Fruit fly (Drosophila melanogaster): ENCODE data around the gene CG5126.
A peak's percentile ranks its signal among the peaks of the same experiment; 100 is the strongest.

CG5126 gene

DNA sequence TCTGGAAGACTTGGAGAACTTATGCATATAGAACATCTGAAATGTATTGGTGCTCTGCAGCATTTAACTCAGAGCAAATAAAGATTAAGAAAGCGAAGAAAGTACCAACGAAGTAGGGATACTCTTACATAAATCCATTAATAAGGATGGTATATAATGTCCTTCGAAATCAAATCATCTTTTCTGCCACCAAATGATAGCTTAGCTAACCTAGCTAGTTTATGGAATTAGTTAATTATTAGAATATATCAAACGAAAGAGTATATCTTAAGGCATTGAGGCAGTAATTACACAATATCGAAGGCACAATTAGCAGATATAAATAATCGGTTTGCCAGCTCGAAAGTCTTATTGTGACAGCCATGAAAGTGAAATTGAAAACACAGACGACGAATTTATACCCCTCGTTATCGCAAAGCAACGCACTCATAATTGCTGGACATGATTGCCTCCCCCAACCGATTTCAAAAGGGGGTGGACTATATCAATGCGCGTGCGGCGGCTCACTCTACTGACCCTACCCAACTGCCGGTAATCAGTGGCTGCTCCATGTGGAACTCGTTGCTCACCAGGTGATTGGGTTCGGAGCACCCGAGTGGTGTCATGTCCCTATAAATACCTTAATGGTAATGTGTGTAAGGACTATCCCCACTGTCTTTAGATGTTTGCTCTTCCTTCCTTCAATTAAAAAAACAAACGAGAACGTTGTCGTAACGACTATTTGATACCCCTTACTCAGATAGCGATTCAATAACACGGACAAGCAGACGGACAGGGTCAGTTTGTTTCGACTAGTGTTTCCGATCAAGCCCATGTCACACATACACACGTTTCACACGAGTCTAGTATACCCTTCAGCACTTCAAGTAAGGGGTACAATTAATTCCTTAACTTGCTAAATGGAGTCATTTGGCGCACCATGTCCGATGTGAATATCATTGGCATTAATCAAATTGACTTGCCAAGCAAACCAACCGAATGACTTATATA lies 39.2 kb downstream of the CG5126 start (continued):
- TF ChIP-seq CG13775 (GFP tag; optimal IDR thresholded peaks at IDR 0.05) (no peak), ken (GFP tag; IDR thresholded peaks at IDR 0.05) (peak; percentile 62; the same call in 1 of the 3 replicates), Mes4 (GFP tag; optimal IDR thresholded peaks at IDR 0.05) (peak; percentile 21), YL-1 (GFP tag; optimal IDR thresholded peaks at IDR 0.05) (no peak), cato (GFP tag; optimal IDR thresholded peaks at IDR 0.05; ENCODE audit: borderline replicate concordance) (no peak), CG9876 (GFP tag; optimal IDR thresholded peaks at IDR 0.05) (no peak), CG12104 (GFP tag; optimal IDR thresholded peaks at IDR 0.05) (no peak), CG14965 (GFP tag; optimal IDR thresholded peaks at IDR 0.05; ENCODE audit: borderline replicate concordance) (no peak), mam (GFP tag; optimal IDR thresholded peaks at IDR 0.05) (peak; percentile 52), shn (GFP tag; optimal IDR thresholded peaks at IDR 0.05) (no peak), CG6654 (GFP tag; optimal IDR thresholded peaks at IDR 0.05) (peak; percentile 4), CG15073 (GFP tag; optimal IDR thresholded peaks at IDR 0.05) (no peak), gsb (GFP tag; IDR thresholded peaks at IDR 0.05) (no peak), CG18599 (GFP tag; optimal IDR thresholded peaks at IDR 0.05) (peak; percentile 75), CG4404 (GFP tag; IDR thresholded peaks at IDR 0.05) (0 out of 2 replicates have a peak, but pooled peaks have one; percentile 27), crp (GFP tag; optimal IDR thresholded peaks at IDR 0.05) (no peak), crol (GFP tag; IDR thresholded peaks at IDR 0.05) (no peak), Bgb (GFP tag; IDR thresholded peaks at IDR 0.05; ENCODE audit: partially characterized antibody) (no peak), dan (GFP tag; IDR thresholded peaks at IDR 0.05) (no peak), Xbp1 (GFP tag; optimal IDR thresholded peaks at IDR 0.05) (peak; percentile 56), nmo (GFP tag; optimal IDR thresholded peaks at IDR 0.05) (peak; percentile 78), CG14441 (GFP tag; IDR thresholded peaks at IDR 0.05) (no peak), aop (GFP tag; IDR thresholded peaks at IDR 0.05) (no peak), az2 (GFP tag; optimal IDR thresholded peaks at IDR 0.05) (peak; percentile 39), Mad (GFP tag; optimal IDR thresholded peaks at IDR 0.05) (no peak), GATAe (GFP tag; conservative IDR thresholded peaks at IDR 0.05) (no peak), CG10565 (GFP tag; optimal IDR thresholded peaks at IDR 0.05) (no peak), CG18764 (GFP tag; optimal IDR thresholded peaks at IDR 0.05) (no peak), Asciz (GFP tag; optimal IDR thresholded peaks at IDR 0.05) (no peak)

DNA sequence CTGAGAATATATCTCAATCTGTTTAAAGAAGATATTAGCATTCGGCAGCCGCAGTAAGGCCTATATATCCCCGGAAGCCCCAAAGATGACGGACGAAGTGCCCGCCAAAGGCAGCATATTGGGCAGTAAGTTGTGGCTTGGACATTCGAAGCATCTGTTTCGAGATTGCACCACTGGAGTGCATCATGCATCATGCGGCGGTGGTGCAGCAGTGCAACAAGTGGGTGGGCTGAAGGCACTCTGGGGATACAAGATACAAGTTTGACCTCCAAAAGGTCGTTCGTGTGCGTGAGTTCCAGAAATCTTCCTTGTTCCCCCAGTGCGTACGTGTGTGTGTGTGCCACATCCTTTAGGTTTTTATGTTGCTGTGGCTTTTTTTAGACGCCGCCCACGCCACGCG lies 40.5 kb downstream of the CG5126 start:
- TF ChIP-seq ERR (GFP tag; optimal IDR thresholded peaks at IDR 0.05) (peak; percentile 87), wor (GFP tag; IDR thresholded peaks at IDR 0.05) (no peak), kah (GFP tag; optimal IDR thresholded peaks at IDR 0.05) (peak; percentile 75), D19A (tag; optimal IDR thresholded peaks at IDR 0.05) (peak; percentile 43), scrt (GFP tag; optimal IDR thresholded peaks at IDR 0.05) (peak; percentile 58), CG13894 (tag; optimal IDR thresholded peaks at IDR 0.05) (peak; percentile 44), CG2678 (tag; optimal IDR thresholded peaks at IDR 0.05) (no peak), CG42726 (GFP tag; IDR thresholded peaks at IDR 0.05; ENCODE audit: partially characterized antibody) (0 out of 2 replicates have a peak, but pooled peaks have one; percentile 3), Ets65A (GFP tag) (peak; percentile 17)

All from whole organism, embryonic.